Worm (Caenorhabditis elegans) whole organism, late embryonic: ENCODE data around the gene ugt-20.
"Not testable (repeated sequence)": the region's sequence is repeated elsewhere in the genome, so short reads cannot be mapped to it uniquely, and the experiment has no call there.

Experiments used
- C08G9.2 ChIP-seq: sonication (generic microtip); optimal IDR thresholded peaks from 2 replicates; lab custom pipeline; 2016; ENCODE audit warnings: mild to moderate bottlenecking, missing genetic modification characterization, moderate library complexity, missing compliant biosample characterization
- C38D4.7 ChIP-seq: fragments of 200-800 bp; sonication (Bioruptor generic); optimal IDR thresholded peaks from 2 replicates; lab custom pipeline; 2018; ENCODE audit warnings: mild to moderate bottlenecking, missing genetic modification characterization, moderate library complexity, missing compliant biosample characterization
- K09A11.1 ChIP-seq: sonication (generic microtip); optimal IDR thresholded peaks from 2 replicates; lab custom pipeline; 2017; ENCODE audit warnings: antibody characterized with exemption, mild to moderate bottlenecking, missing genetic modification characterization, missing compliant biosample characterization; ENCODE audit not compliant: insufficient read depth
- ceh-18 ChIP-seq: sonication (generic microtip); optimal IDR thresholded peaks from 2 replicates; lab custom pipeline; 2016; ENCODE audit warnings: missing genetic modification characterization, missing compliant biosample characterization
- ceh-2 ChIP-seq: sonication (generic microtip); optimal IDR thresholded peaks from 2 replicates; lab custom pipeline; 2016; ENCODE audit warnings: missing genotype, missing genetic modification characterization, missing compliant biosample characterization
- ceh-48 ChIP-seq: sonication (generic microtip); optimal IDR thresholded peaks from 2 replicates; lab custom pipeline; 2016; ENCODE audit warnings: missing genetic modification characterization, inconsistent platforms, missing compliant biosample characterization
- hlh-15 ChIP-seq: sonication (generic microtip); optimal IDR thresholded peaks from 2 replicates; lab custom pipeline; 2016; ENCODE audit warnings: missing genetic modification characterization, missing compliant biosample characterization
- lin-11 ChIP-seq: fragments of 200-800 bp; sonication (Bioruptor generic); optimal IDR thresholded peaks from 2 replicates; lab custom pipeline; 2018; ENCODE audit warnings: mild to moderate bottlenecking, missing genetic modification characterization, missing compliant biosample characterization
- madf-2 ChIP-seq: sonication (generic microtip); optimal IDR thresholded peaks from 2 replicates; lab custom pipeline; 2017; ENCODE audit warnings: missing genetic modification characterization, missing compliant biosample characterization
- nhr-232 ChIP-seq: sonication (generic microtip); optimal IDR thresholded peaks from 2 replicates; lab custom pipeline; 2016; ENCODE audit warnings: missing genetic modification characterization, missing compliant biosample characterization
- npax-4 ChIP-seq: sonication (generic microtip); optimal IDR thresholded peaks from 2 replicates; lab custom pipeline; 2016; ENCODE audit warnings: missing genetic modification characterization, missing compliant biosample characterization
- pag-3 ChIP-seq: sonication (generic microtip); optimal IDR thresholded peaks from 2 replicates; lab custom pipeline; 2016; ENCODE audit warnings: missing compliant biosample characterization, missing genetic modification characterization, borderline replicate concordance
- pha-2 ChIP-seq: sonication (generic microtip); optimal IDR thresholded peaks from 2 replicates; lab custom pipeline; 2017; ENCODE audit warnings: mild to moderate bottlenecking, missing genetic modification characterization, missing compliant biosample characterization
- pqm-1 ChIP-seq: sonication (generic microtip); optimal IDR thresholded peaks from 2 replicates; lab custom pipeline; 2016; ENCODE audit warnings: missing genetic modification characterization, missing compliant biosample characterization
- rnt-1 ChIP-seq: sonication (generic microtip); optimal IDR thresholded peaks from 2 replicates; lab custom pipeline; 2016; ENCODE audit warnings: missing genetic modification characterization, missing compliant biosample characterization
- unc-55 ChIP-seq: sonication (generic microtip); optimal IDR thresholded peaks from 2 replicates; lab custom pipeline; 2017; ENCODE audit warnings: missing biosample characterization, missing genetic modification reagents, missing genetic modification characterization
- ztf-16 ChIP-seq: sonication (generic microtip); optimal IDR thresholded peaks from 2 replicates; lab custom pipeline; 2017; ENCODE audit warnings: missing genetic modification characterization, missing compliant biosample characterization

Gene ugt-20

DNA sequence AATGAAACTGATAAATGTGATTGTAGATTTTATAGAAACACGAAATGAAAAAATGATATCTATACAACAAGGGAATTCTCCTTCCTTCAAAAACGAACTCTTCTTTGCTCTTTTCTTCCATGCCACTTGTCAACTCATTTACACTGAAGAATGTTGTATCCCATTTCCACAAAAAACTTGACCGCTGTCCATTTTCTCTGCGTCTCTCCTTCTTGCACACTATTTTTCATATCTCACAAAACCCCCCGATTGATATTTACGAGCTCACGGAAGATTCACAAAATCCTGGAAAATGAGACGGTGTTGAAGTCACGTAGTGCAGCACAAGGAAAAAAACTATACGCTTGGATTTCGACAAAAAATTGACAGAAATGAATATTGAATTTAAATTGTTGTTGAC, 48.3 kb downstream of the ugt-20 start:
- no peak for TF ChIP-seq ztf-16 (tag; lab: Kevin White, UChicago)
- TF ChIP-seq ceh-2 (tag; lab: Kevin White, UChicago) = no peak
- TF ChIP-seq C08G9.2 (tag; lab: Kevin White, UChicago) = no peak
- TF ChIP-seq pqm-1 (tag; lab: Kevin White, UChicago) = no peak
- TF ChIP-seq unc-55 = no peak
- no peak for TF ChIP-seq pag-3
- TF ChIP-seq K09A11.1 (tag; lab: Kevin White, UChicago) = no peak
- no peak for TF ChIP-seq C38D4.7 (GFP tag; lab: Kevin White, UChicago)
- TF ChIP-seq ceh-18 (tag; lab: Kevin White, UChicago) = no peak
- no peak for TF ChIP-seq lin-11 (tag; lab: Kevin White, UChicago)

DNA sequence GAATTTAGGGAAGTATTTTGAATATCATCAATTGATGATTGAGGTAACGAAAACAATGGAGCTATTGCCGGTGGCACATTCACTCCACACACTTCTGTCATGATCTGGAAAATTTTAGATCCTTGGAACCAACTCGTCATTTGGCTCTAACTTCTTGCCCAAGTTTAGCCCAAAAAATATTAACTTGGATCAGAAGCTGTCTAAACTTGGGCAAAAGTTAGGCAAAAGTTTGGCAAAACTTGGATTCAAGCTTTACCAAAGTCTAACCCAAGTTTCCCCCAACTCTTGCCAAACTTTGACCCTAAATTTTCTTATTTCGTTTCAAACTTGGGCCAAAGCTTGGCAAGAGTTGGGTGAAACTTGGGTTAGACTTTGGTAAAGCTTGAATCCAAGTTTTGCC, 49.9 kb downstream of the ugt-20 start, which contains the start of gene pqn-22:
Gene pqn-22 (minus strand): TSS at position 101 of the 400 bp plus-strand sequence.
- not testable (repeated sequence) for TF ChIP-seq hlh-15; ceh-48; madf-2 (tag; lab: Kevin White, UChicago)

DNA sequence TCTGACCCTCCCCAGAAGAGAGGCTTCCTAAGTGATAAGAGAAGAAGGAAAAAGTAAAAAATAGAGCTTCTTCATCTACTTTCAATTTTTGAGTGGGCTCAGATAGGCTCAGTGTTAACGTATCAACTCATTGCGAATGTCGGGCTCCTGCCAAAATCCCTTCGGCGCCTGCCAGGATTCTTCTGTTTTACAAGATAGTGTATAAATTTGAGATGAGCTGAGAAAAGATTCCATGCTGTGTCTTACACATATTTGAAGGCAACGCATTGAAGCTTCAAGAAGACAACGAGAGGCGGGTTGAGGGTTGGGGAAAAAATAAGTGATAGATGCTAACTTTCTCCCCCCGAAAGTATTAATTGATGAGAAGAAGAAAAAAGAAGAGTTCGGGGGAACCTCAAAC, 51.0 kb downstream of the ugt-20 start:
- TF ChIP-seq nhr-232 (tag; lab: Kevin White, UChicago) = no peak
- TF ChIP-seq ztf-16 (tag; lab: Kevin White, UChicago) = no peak
- TF ChIP-seq npax-4 (tag; lab: Kevin White, UChicago) = no peak
- TF ChIP-seq rnt-1 (tag; lab: Kevin White, UChicago) = no peak
- no peak for TF ChIP-seq pha-2 (tag; lab: Kevin White, UChicago)
- TF ChIP-seq, all 69 proteins: peak for 0
